Fruit fly (Drosophila melanogaster): ENCODE measurements around the gene Claspin.

The Claspin gene

DNA sequence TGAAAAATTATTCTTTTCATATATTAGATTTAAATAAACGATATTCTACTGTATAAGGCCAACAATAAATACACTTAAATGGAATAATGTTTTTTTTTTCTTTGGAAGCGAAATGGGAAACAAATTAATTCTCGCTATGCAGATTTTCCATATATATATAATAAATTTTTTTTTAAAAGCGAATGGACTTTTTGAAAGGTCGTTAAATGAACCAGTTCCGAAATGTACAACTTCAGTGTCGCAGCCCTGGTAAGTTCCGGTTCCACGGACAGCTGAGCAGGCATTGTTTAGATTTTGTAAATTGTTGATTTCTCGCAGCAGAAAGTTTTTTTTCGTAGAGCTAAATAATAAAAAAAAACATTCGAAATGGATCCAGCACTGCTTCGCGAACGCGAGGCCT is 26.5 kb upstream of the Claspin start, which contains the start of gene TfIIEbeta (continued):
- no peak for TF ChIP-seq Hr38 (GFP tag; optimal IDR thresholded peaks at IDR 0.05)
- no peak for TF ChIP-seq fd59A (GFP tag; optimal IDR thresholded peaks at IDR 0.05)
- 0 out of 3 replicates have a peak, but pooled peaks have one; percentile 33 for TF ChIP-seq CG6163 (GFP tag; IDR thresholded peaks at IDR 0.05)
- TF ChIP-seq CG7368 (GFP tag; optimal IDR thresholded peaks at IDR 0.05), result no peak
- TF ChIP-seq Hr39 (GFP tag; optimal IDR thresholded peaks at IDR 0.05), result no peak
- TF ChIP-seq Lpt (GFP tag; optimal IDR thresholded peaks at IDR 0.05), result no peak
- peak; percentile 10 for TF ChIP-seq CG3032 (tag; optimal IDR thresholded peaks at IDR 0.05)
- no peak for TF ChIP-seq Sox102F (GFP tag; optimal IDR thresholded peaks at IDR 0.05)
- TF ChIP-seq eg (GFP tag; IDR thresholded peaks at IDR 0.05), result peak; percentile 64; the same call in 2 of the 3 replicates
- TF ChIP-seq Eip75B (GFP tag; optimal IDR thresholded peaks at IDR 0.05), result no peak
- no peak for TF ChIP-seq CG4318 (GFP tag; optimal IDR thresholded peaks at IDR 0.05)
- TF ChIP-seq dsx (GFP tag; optimal IDR thresholded peaks at IDR 0.05; ENCODE audit: poor library complexity, severe bottlenecking), result peak; percentile 45
- peak; percentile 72 for TF ChIP-seq svp (GFP tag)
- no peak for TF ChIP-seq ss (GFP tag; optimal IDR thresholded peaks at IDR 0.05)
- TF ChIP-seq CG11294 (GFP tag; IDR thresholded peaks at IDR 0.05), result no peak
- no peak for TF ChIP-seq vri (GFP tag; optimal IDR thresholded peaks at IDR 0.05)
- TF ChIP-seq fd85E (GFP tag; optimal IDR thresholded peaks at IDR 0.05), result no peak
- TF ChIP-seq Sox15 (GFP tag; optimal IDR thresholded peaks at IDR 0.05), result no peak
- TF ChIP-seq pdm3 (GFP tag; optimal IDR thresholded peaks at IDR 0.05), result no peak
- no peak for TF ChIP-seq CG11762 (GFP tag; optimal IDR thresholded peaks at IDR 0.05; ENCODE audit: insufficient read depth)
- no peak for TF ChIP-seq CG8632 (GFP tag; optimal IDR thresholded peaks at IDR 0.05)

DNA sequence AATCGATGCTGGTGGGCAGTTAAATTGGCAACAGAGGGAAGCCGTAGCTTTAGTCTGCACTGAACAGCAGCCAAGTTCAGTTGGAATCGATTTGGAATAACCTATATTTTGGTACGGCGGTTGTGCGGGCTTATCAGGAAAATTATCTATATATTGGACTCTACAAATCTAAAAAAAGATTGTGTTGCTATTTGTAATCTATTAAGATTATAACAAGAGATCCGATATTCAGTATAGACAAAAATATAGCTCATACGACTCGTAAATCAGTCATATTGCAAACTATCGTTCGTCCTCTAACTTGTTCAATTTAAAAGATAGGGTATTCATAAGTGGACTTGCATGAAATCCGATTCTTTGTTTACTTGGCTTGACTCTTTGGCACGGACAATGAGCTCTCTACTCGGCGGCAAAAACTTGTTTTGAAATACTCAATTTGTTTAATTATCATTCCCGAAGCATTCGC is 24.7 kb upstream of the Claspin start, which contains the start of gene Hexo1:
Gene Hexo1 (plus strand): TSS at position 51 of the 466 bp plus-strand sequence.
- TF ChIP-seq salr (GFP tag; optimal IDR thresholded peaks at IDR 0.05) (no peak), CG6808 (GFP tag; optimal IDR thresholded peaks at IDR 0.05) (peak; percentile 72), CG32006 (GFP tag; optimal IDR thresholded peaks at IDR 0.05) (peak; percentile 71), cyc (GFP tag; optimal IDR thresholded peaks at IDR 0.05) (peak; percentile 47), Eip93F (GFP tag; optimal IDR thresholded peaks at IDR 0.05) (no peak), net (GFP tag; optimal IDR thresholded peaks at IDR 0.05) (peak; percentile 73), fkh (GFP tag; optimal IDR thresholded peaks at IDR 0.05) (peak; percentile 84), eg (GFP tag; IDR thresholded peaks at IDR 0.05) (0 out of 3 replicates have a peak, but pooled peaks have one; percentile 14), esn (GFP tag; optimal IDR thresholded peaks at IDR 0.05) (peak; percentile 77), ss (GFP tag; optimal IDR thresholded peaks at IDR 0.05) (peak; percentile 73 to 75), Hr39 (GFP tag; optimal IDR thresholded peaks at IDR 0.05) (peak; percentile 68), Eip78C (GFP tag) (peak; percentile 95), svp (GFP tag) (peak; percentile 96), Lpt (GFP tag; optimal IDR thresholded peaks at IDR 0.05) (peak; percentile 10), Ets21C (GFP tag; optimal IDR thresholded peaks at IDR 0.05) (no peak), fd59A (GFP tag; optimal IDR thresholded peaks at IDR 0.05) (peak; percentile 51), CG6854 (GFP tag; optimal IDR thresholded peaks at IDR 0.05) (peak; percentile 57), CG11294 (GFP tag; IDR thresholded peaks at IDR 0.05) (no peak), CG34406 (GFP tag; optimal IDR thresholded peaks at IDR 0.05) (peak; percentile 63), CG8319 (GFP tag; optimal IDR thresholded peaks at IDR 0.05) (no peak), CG8632 (GFP tag; optimal IDR thresholded peaks at IDR 0.05) (peak; percentile 62), CG9139 (GFP tag; optimal IDR thresholded peaks at IDR 0.05) (no peak), CG16779 (tag; optimal IDR thresholded peaks at IDR 0.05) (no peak), Smox (GFP tag; optimal IDR thresholded peaks at IDR 0.05) (no peak), CG15336 (GFP tag; IDR thresholded peaks at IDR 0.05) (peak; percentile 54), CG31627 (GFP tag; optimal IDR thresholded peaks at IDR 0.05) (peak; percentile 64), lz (GFP tag; optimal IDR thresholded peaks at IDR 0.05) (peak; percentile 59), Sox14 (GFP tag; optimal IDR thresholded peaks at IDR 0.05) (peak; percentile 87), CG3032 (tag; optimal IDR thresholded peaks at IDR 0.05) (peak; percentile 60), Sox15 (GFP tag; optimal IDR thresholded peaks at IDR 0.05) (peak; percentile 18), CG6792 (GFP tag; optimal IDR thresholded peaks at IDR 0.05) (peak; percentile 71), CG10669 (GFP tag; optimal IDR thresholded peaks at IDR 0.05) (no peak), OdsH (GFP tag; optimal IDR thresholded peaks at IDR 0.05) (no peak), acj6 (GFP tag; optimal IDR thresholded peaks at IDR 0.05) (peak; percentile 66), achi (GFP tag; optimal IDR thresholded peaks at IDR 0.05) (peak; percentile 65), Ets96B (tag; optimal IDR thresholded peaks at IDR 0.05) (peak; percentile 57), Hr38 (GFP tag; optimal IDR thresholded peaks at IDR 0.05) (no peak), vri (GFP tag; optimal IDR thresholded peaks at IDR 0.05) (no peak), CG8119 (GFP tag; IDR thresholded peaks at IDR 0.05) (peak; percentile 35; the same call in 1 of the 3 replicates), Eip75B (GFP tag; optimal IDR thresholded peaks at IDR 0.05) (no peak)

Data from whole organism, prepupa.